Worm (Caenorhabditis elegans) whole organism, L2 larva: Measurements from ENCODE around the gene F52E4.5.

Experiments used
- C34F6.9 ChIP-seq: fragments of 150-350 bp; optimal IDR thresholded peaks from 2 replicates; lab custom pipeline; 2014; ENCODE audit warnings: missing biosample characterization, missing genetic modification characterization
- R02D3.7 ChIP-seq: fragments of 150-350 bp; optimal IDR thresholded peaks from 2 replicates; lab custom pipeline; 2014; ENCODE audit warnings: missing biosample characterization, missing genetic modification characterization
- Y55F3AM.14 ChIP-seq: fragments of 200-800 bp; sonication (Bioruptor generic); optimal IDR thresholded peaks from 2 replicates; lab custom pipeline; 2018; ENCODE audit warnings: mild to moderate bottlenecking, missing genetic modification characterization, missing compliant biosample characterization
- ZK546.5 ChIP-seq: sonication (generic microtip); optimal IDR thresholded peaks from 2 replicates; lab custom pipeline; 2017; ENCODE audit warnings: missing biosample characterization, missing genetic modification characterization
- alr-1 ChIP-seq: fragments of 150-350 bp; optimal IDR thresholded peaks from 2 replicates; lab custom pipeline; 2014; ENCODE audit warnings: missing biosample characterization, missing genetic modification characterization
- aly-2 ChIP-seq: fragments of 150-350 bp; optimal IDR thresholded peaks from 2 replicates; lab custom pipeline; 2014; ENCODE audit warnings: missing biosample characterization, missing genetic modification characterization
- ama-1 ChIP-seq: fragments of 150-350 bp; optimal IDR thresholded peaks from 2 replicates; lab custom pipeline; 2018; ENCODE audit warnings: inconsistent platforms
- blmp-1 ChIP-seq: sonication (generic microtip); optimal IDR thresholded peaks from 2 replicates; lab custom pipeline; 2017; ENCODE audit warnings: missing genetic modification characterization, mild to moderate bottlenecking, missing compliant biosample characterization, antibody characterized with exemption, moderate library complexity; ENCODE audit not compliant: insufficient read depth
- ceh-16 ChIP-seq: fragments of 150-350 bp; optimal IDR thresholded peaks from 2 replicates; lab custom pipeline; 2014; ENCODE audit warnings: missing biosample characterization, missing genetic modification characterization
- ceh-82 ChIP-seq: fragments of 150-350 bp; optimal IDR thresholded peaks from 2 replicates; lab custom pipeline; 2014; ENCODE audit warnings: missing biosample characterization, missing genetic modification characterization
- crh-2 ChIP-seq: sonication (generic microtip); optimal IDR thresholded peaks from 2 replicates; lab custom pipeline; 2017; ENCODE audit warnings: missing biosample characterization, missing genetic modification characterization
- dmd-4 ChIP-seq: sonication (generic microtip); optimal IDR thresholded peaks from 2 replicates; lab custom pipeline; 2017; ENCODE audit warnings: missing biosample characterization, missing genetic modification characterization
- egl-27 ChIP-seq: sonication (generic microtip); optimal IDR thresholded peaks from 3 replicates; lab custom pipeline; 2017; ENCODE audit warnings: missing biosample characterization, missing genetic modification reagents, missing genetic modification characterization
- elt-1 ChIP-seq: fragments of 150-350 bp; optimal IDR thresholded peaks from 2 replicates; lab custom pipeline; 2014; ENCODE audit warnings: missing biosample characterization, missing genetic modification characterization
- elt-3 ChIP-seq: sonication (generic microtip); optimal IDR thresholded peaks from 2 replicates; lab custom pipeline; 2017; ENCODE audit warnings: missing biosample characterization, missing genetic modification characterization
- fos-1 ChIP-seq: fragments of 150-350 bp; optimal IDR thresholded peaks from 2 replicates; lab custom pipeline; 2014; ENCODE audit warnings: missing biosample characterization, missing genetic modification characterization
- gmeb-1 ChIP-seq: fragments of 150-350 bp; optimal IDR thresholded peaks from 2 replicates; lab custom pipeline; 2014; ENCODE audit warnings: missing biosample characterization, missing genetic modification characterization
- lin-11 ChIP-seq: fragments of 150-350 bp; sonication (generic microtip); optimal IDR thresholded peaks from 2 replicates; lab custom pipeline; 2014; ENCODE audit warnings: missing biosample characterization, missing genetic modification characterization, inconsistent platforms, mixed read lengths
- lin-13 ChIP-seq: fragments of 150-350 bp; optimal IDR thresholded peaks from 2 replicates; lab custom pipeline; 2014; ENCODE audit warnings: missing biosample characterization, missing genetic modification reagents, missing genetic modification characterization
- lsy-2 ChIP-seq, 2 experiments: fragments of 150-350 bp in 1 of 2; sonication (generic microtip) in 1 of 2; optimal IDR thresholded peaks; 2 replicates each; lab custom pipeline; 2014 to 2017; ENCODE audit warnings: missing biosample characterization in 2 of 2, missing genetic modification characterization in 2 of 2
- mbf-1 ChIP-seq: sonication (generic microtip); optimal IDR thresholded peaks from 2 replicates; lab custom pipeline; 2017; ENCODE audit warnings: missing biosample characterization, missing genetic modification characterization
- mdl-1 ChIP-seq, 2 experiments: fragments of 150-350 bp in 1 of 2; sonication (generic microtip) in 1 of 2; optimal IDR thresholded peaks; 2 replicates each; lab custom pipeline; 2017; ENCODE audit warnings: missing biosample characterization in 2 of 2, missing genetic modification characterization in 2 of 2
- nhr-10 ChIP-seq: sonication (generic microtip); optimal IDR thresholded peaks from 2 replicates; lab custom pipeline; 2017; ENCODE audit warnings: missing biosample characterization, missing genetic modification characterization
- nhr-11 ChIP-seq: fragments of 150-350 bp; optimal IDR thresholded peaks from 2 replicates; lab custom pipeline; 2014; ENCODE audit warnings: missing biosample characterization, missing genetic modification characterization
- nhr-12 ChIP-seq: fragments of 150-350 bp; optimal IDR thresholded peaks from 2 replicates; lab custom pipeline; 2014; ENCODE audit warnings: missing biosample characterization, missing genetic modification characterization
- nhr-129 ChIP-seq: fragments of 150-350 bp; optimal IDR thresholded peaks from 2 replicates; lab custom pipeline; 2014; ENCODE audit warnings: missing biosample characterization, missing genetic modification characterization
- nhr-21 ChIP-seq: fragments of 150-350 bp; optimal IDR thresholded peaks from 2 replicates; lab custom pipeline; 2014; ENCODE audit warnings: missing biosample characterization, missing genetic modification characterization
- nhr-237 ChIP-seq: fragments of 150-350 bp; optimal IDR thresholded peaks from 2 replicates; lab custom pipeline; 2014; ENCODE audit warnings: missing biosample characterization, missing genetic modification characterization
- nhr-25 ChIP-seq: fragments of 150-350 bp; sonication (generic microtip); optimal IDR thresholded peaks from 3 replicates; lab custom pipeline; 2014; ENCODE audit warnings: missing biosample characterization, missing genetic modification characterization
- nhr-6 ChIP-seq: fragments of 150-350 bp; optimal IDR thresholded peaks from 2 replicates; lab custom pipeline; 2014; ENCODE audit warnings: missing biosample characterization, missing genetic modification characterization
- nhr-77 ChIP-seq: fragments of 150-350 bp; optimal IDR thresholded peaks from 2 replicates; lab custom pipeline; 2014; ENCODE audit warnings: missing biosample characterization, missing genetic modification characterization
- sem-4 ChIP-seq: fragments of 150-350 bp; optimal IDR thresholded peaks from 2 replicates; lab custom pipeline; 2014; ENCODE audit warnings: missing biosample characterization, missing genetic modification reagents, missing genetic modification characterization
- sma-3 ChIP-seq: sonication (generic microtip); optimal IDR thresholded peaks from 2 replicates; lab custom pipeline; 2016; ENCODE audit warnings: missing genetic modification reagents, missing genetic modification characterization, missing compliant biosample characterization
- snpc-4 ChIP-seq: fragments of 150-350 bp; optimal IDR thresholded peaks from 2 replicates; lab custom pipeline; 2014; ENCODE audit warnings: missing biosample characterization, missing genetic modification characterization
- unc-39 ChIP-seq: fragments of 150-350 bp; optimal IDR thresholded peaks from 2 replicates; lab custom pipeline; 2014; ENCODE audit warnings: missing biosample characterization, missing genetic modification characterization
- unc-55 ChIP-seq: fragments of 150-350 bp; sonication (generic microtip); optimal IDR thresholded peaks from 3 replicates; lab custom pipeline; 2014; ENCODE audit warnings: missing biosample characterization, missing genetic modification reagents, missing genetic modification characterization
- unc-62 ChIP-seq: fragments of 150-350 bp; optimal IDR thresholded peaks from 2 replicates; lab custom pipeline; 2014; ENCODE audit warnings: missing biosample characterization, missing genetic modification reagents, missing genetic modification characterization
- zag-1 ChIP-seq: fragments of 150-350 bp; optimal IDR thresholded peaks from 2 replicates; lab custom pipeline; 2014; ENCODE audit warnings: missing biosample characterization, missing genetic modification characterization
- ztf-1 ChIP-seq: fragments of 200-800 bp; sonication (Bioruptor generic); conservative IDR thresholded peaks from 2 replicates; pipeline ENCODE4 v1.3.6; 2022; ENCODE audit warnings: missing genetic modification characterization, missing compliant biosample characterization
- ztf-11 ChIP-seq: sonication (generic microtip); optimal IDR thresholded peaks from 2 replicates; lab custom pipeline; 2017; ENCODE audit warnings: missing biosample characterization, missing genetic modification characterization
- ztf-4 ChIP-seq: fragments of 150-350 bp; optimal IDR thresholded peaks from 2 replicates; lab custom pipeline; 2014; ENCODE audit warnings: missing biosample characterization, missing genetic modification characterization

F52E4.5 gene

DNA sequence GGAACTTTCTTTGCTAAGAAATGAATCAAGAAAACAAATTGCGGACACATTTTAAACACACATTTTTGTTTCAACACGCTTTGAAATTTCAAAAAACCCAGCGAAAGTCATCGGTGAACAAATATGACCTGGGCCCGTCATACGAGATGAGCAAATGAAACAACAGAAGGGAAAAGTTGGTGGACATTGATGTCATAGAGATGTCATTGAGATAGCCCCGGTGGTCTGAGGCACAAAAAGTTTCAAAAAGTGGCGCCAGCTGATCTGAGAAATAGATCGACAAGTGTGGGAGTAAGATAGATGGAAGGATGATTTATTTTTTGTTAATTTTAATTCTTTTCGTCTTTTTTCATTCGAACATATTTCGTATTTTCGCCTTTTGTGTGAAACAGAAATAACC lies 38.4 kb downstream of the F52E4.5 start:
- TF ChIP-seq lsy-2 (tag; optimal IDR thresholded peaks at IDR 0.05; lab: Kevin White, UChicago) (no peak), ztf-1 (GFP tag; lab: Robert Waterston, UW) (no peak)

DNA sequence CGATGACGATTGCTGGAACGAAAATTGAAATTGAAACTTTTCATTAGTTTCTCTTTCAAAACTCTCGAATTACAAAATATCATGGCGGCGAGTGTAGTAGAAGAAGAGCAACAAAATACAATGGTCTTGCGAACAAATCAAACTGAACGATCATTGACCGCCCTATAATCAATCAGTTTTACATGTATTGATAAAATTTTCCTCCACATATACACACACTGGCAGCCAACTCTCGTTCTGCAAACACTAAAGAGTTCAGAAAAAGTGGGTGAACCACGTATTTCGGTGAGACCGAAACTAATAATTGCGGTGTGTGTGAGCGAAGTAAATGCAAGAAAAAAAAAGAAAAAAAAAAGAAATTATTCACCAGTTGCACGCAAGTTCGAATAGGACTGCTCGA lies 39.9 kb downstream of the F52E4.5 start:
- no peak for TF ChIP-seq sma-3 (GFP tag; lab: Kevin White, UChicago)
- no peak for TF ChIP-seq egl-27 (tag; lab: Kevin White, UChicago)
- no peak for TF ChIP-seq ztf-11 (tag; lab: Kevin White, UChicago)
- peak; percentile 52 for TF ChIP-seq fos-1 (tag; lab: Kevin White, UChicago)
- no peak for TF ChIP-seq blmp-1
- TF ChIP-seq ceh-82 (tag; lab: Kevin White, UChicago): no peak

ce11 chrX:3045466-3045865 lies 41.7 kb downstream of the F52E4.5 start, which contains the start of gene cnnm-3:
Gene cnnm-3 (minus strand): TSS chrX:3045847.
- no peak for TF ChIP-seq nhr-11 (tag; lab: Kevin White, UChicago)
- no peak for TF ChIP-seq dmd-4 (tag; lab: Kevin White, UChicago)

DNA sequence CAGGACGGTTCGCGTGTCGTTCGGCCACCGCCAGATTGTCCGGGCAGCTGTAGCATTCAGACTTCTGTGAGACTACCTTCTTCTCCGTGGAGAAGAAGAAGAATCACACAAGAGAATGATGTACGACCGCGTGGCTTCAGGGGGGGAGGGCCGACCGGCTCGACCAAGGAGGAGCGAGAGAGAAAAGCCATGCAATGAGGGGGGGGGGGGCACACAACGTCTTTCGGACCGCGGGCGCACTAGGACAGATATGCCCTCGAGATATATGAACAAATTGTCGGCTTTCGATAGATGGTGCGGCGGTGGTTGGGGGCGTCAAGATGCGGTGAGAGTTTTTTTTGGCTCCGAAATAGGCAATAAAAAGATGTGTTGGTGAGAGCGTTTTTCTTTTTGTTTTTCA lies 46.5 kb downstream of the F52E4.5 start:
- TF ChIP-seq alr-1 (tag; lab: Kevin White, UChicago): no peak
- no peak for TF ChIP-seq nhr-11 (tag; lab: Kevin White, UChicago)
- TF ChIP-seq snpc-4 (tag; lab: Kevin White, UChicago): no peak
- TF ChIP-seq aly-2 (tag; lab: Kevin White, UChicago): no peak
- TF ChIP-seq ZK546.5: no peak
- TF ChIP-seq zag-1 (tag; lab: Kevin White, UChicago): no peak
- no peak for TF ChIP-seq R02D3.7
- no peak for TF ChIP-seq ztf-11 (tag; lab: Kevin White, UChicago)

DNA sequence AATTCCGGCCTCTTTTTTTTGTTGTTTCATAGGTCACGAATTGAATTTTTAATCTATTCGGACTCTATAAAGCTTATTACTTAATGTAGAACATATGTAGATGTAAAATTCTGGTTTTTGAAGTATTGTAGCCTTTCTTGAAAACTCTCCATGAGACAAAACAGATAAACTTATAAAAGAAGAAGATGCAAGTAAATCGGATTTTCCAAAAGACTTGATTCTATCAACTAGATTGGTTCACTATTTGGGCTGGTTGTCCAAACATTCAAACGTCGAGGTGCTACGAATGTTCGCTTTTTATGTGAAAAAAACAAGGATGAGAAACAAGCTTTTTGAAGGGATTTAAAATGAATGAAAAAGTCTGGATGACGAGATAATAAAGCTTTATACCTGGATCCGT lies 47.1 kb downstream of the F52E4.5 start:
- TF ChIP-seq egl-27 (tag; lab: Kevin White, UChicago) (no peak), fos-1 (tag; lab: Kevin White, UChicago) (no peak), ztf-1 (GFP tag; lab: Robert Waterston, UW) (no peak), unc-39 (tag; lab: Kevin White, UChicago) (no peak), sem-4 (tag; lab: Kevin White, UChicago) (no peak), elt-3 (no peak), gmeb-1 (tag; lab: Kevin White, UChicago) (no peak), ama-1 (no peak), snpc-4 (tag; lab: Kevin White, UChicago) (no peak), C34F6.9 (tag; lab: Kevin White, UChicago) (no peak), ceh-16 (tag; lab: Kevin White, UChicago) (no peak), nhr-6 (tag; lab: Kevin White, UChicago) (no peak)

DNA sequence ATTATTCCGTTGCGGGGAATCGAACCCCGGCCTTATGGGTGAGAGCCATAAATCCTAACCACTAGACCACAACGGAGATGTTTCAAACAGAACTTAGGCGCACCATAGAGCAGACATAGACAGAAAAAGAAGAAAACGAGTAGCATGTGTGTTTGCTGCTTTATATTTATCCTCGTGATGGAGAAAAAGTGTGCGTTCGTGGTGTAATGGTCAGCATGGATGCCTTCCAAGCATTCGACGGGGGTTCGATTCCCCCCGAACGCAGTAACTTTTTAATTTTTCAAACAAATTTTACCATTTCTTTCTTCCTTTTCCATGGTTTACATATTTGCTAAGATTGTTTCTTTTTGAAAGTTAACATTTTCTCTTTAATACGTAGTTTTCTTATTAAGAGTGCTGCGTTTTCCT lies 51.2 kb downstream of the F52E4.5 start:
- TF ChIP-seq alr-1 (tag; lab: Kevin White, UChicago) (no peak), nhr-77 (tag; lab: Kevin White, UChicago) (peak; percentile 60), nhr-237 (tag; lab: Kevin White, UChicago) (peak; percentile 66), unc-62 (GFP tag; lab: Kevin White, UChicago) (no peak), sma-3 (GFP tag; lab: Kevin White, UChicago) (peak; percentile 87), Y55F3AM.14 (GFP tag; lab: Kevin White, UChicago) (peak; percentile 94), ceh-82 (tag; lab: Kevin White, UChicago) (peak; percentile 15), gmeb-1 (tag; lab: Kevin White, UChicago) (peak; percentile 81), unc-55 (GFP tag; lab: Kevin White, UChicago) (peak; percentile 97), nhr-12 (tag; lab: Kevin White, UChicago) (peak; percentile 48), C34F6.9 (tag; lab: Kevin White, UChicago) (peak; percentile 84), dmd-4 (tag; lab: Kevin White, UChicago) (no peak), sem-4 (tag; lab: Kevin White, UChicago) (peak; percentile 81), lin-13 (peak; percentile 90), egl-27 (tag; lab: Kevin White, UChicago) (peak; percentile 94), ceh-16 (tag; lab: Kevin White, UChicago) (peak; percentile 34), nhr-10 (peak; percentile 60), nhr-21 (peak; percentile 90), mdl-1 (tag; optimal IDR thresholded peaks at IDR 0.05; lab: Kevin White, UChicago) (peak; percentile 38 to 56), R02D3.7 (peak; percentile 37), ztf-1 (GFP tag; lab: Robert Waterston, UW) (no peak), ZK546.5 (peak; percentile 41), elt-1 (no peak), nhr-129 (tag; lab: Kevin White, UChicago) (peak; percentile 93), lin-11 (tag; lab: Kevin White, UChicago) (peak; percentile 87), nhr-25 (tag; lab: Kevin White, UChicago) (peak; percentile 83), ztf-11 (tag; lab: Kevin White, UChicago) (peak; percentile 70), aly-2 (tag; lab: Kevin White, UChicago) (peak; percentile 41), nhr-11 (tag; lab: Kevin White, UChicago) (peak; percentile 83), mbf-1 (tag; lab: Kevin White, UChicago) (peak; percentile 59), crh-2 (tag; lab: Kevin White, UChicago) (peak; percentile 92), ztf-4 (tag; lab: Kevin White, UChicago) (peak; percentile 85), snpc-4 (tag; lab: Kevin White, UChicago) (peak; percentile 83), ama-1 (peak; percentile 62)
